Fruit fly (Drosophila melanogaster) whole organism, wandering third instar larva: ENCODE measurements around the gene CG17917.

Experiments
- Abd-B ChIP-seq: fragments of >200 bp; optimal IDR thresholded peaks from 2 replicates; lab custom pipeline; 2017; ENCODE audit warnings: missing biosample characterization, missing genetic modification characterization
- CG32264 ChIP-seq: fragments of 200-800 bp; sonication (Bioruptor generic); optimal IDR thresholded peaks from 2 replicates; lab custom pipeline; 2016; ENCODE audit warnings: missing biosample characterization, missing genetic modification characterization
- CrebA ChIP-seq: fragments of 200-800 bp; sonication (Bioruptor generic); optimal IDR thresholded peaks from 2 replicates; lab custom pipeline; 2016; ENCODE audit warnings: missing biosample characterization, mild to moderate bottlenecking, missing genetic modification characterization, borderline replicate concordance
- Dfd ChIP-seq: fragments of >200 bp; optimal IDR thresholded peaks from 2 replicates; lab custom pipeline; 2017; ENCODE audit warnings: missing biosample characterization, missing genetic modification characterization
- Dif ChIP-seq: fragments of 200-275, 200-300 bp; sonication (Bioruptor generic); optimal IDR thresholded peaks from 2 replicates; lab custom pipeline; 2018; ENCODE audit warnings: missing biosample characterization, missing genetic modification characterization; ENCODE audit not compliant: partially characterized antibody
- GATAd ChIP-seq: sonication (Bioruptor generic); optimal IDR thresholded peaks from 2 replicates; lab custom pipeline; 2016; ENCODE audit warnings: missing biosample characterization, missing genetic modification characterization
- HLH106 ChIP-seq: fragments of 200-800 bp; optimal IDR thresholded peaks from 3 replicates; lab custom pipeline; 2019; ENCODE audit warnings: missing biosample characterization, mild to moderate bottlenecking, missing genetic modification characterization, moderate library complexity
- Hnf4 ChIP-seq: fragments of 200-800 bp; sonication (Bioruptor generic); optimal IDR thresholded peaks from 2 replicates; lab custom pipeline; 2016; ENCODE audit warnings: missing biosample characterization, mild to moderate bottlenecking, missing genetic modification characterization
- Hr78 ChIP-seq: fragments of >200 bp; optimal IDR thresholded peaks from 2 replicates; lab custom pipeline; 2017; ENCODE audit warnings: missing biosample characterization, missing genetic modification characterization
- Hr83 ChIP-seq: fragments of 200-300 bp; sonication (Bioruptor generic); optimal IDR thresholded peaks from 2 replicates; lab custom pipeline; 2016; ENCODE audit warnings: missing biosample characterization, mild to moderate bottlenecking, missing genetic modification characterization, moderate library complexity; ENCODE audit not compliant: poor library complexity, severe bottlenecking
- Jra ChIP-seq: sonication (Bioruptor generic); optimal IDR thresholded peaks from 2 replicates; lab custom pipeline; 2016; ENCODE audit warnings: missing biosample characterization, missing genetic modification characterization
- Mio ChIP-seq: sonication (Bioruptor generic); optimal IDR thresholded peaks from 2 replicates; lab custom pipeline; 2016; ENCODE audit warnings: missing biosample characterization, missing genetic modification characterization
- Myc ChIP-seq: fragments of >200 bp; optimal IDR thresholded peaks from 2 replicates; lab custom pipeline; 2017
- N ChIP-seq: fragments of >200 bp; optimal IDR thresholded peaks from 2 replicates; lab custom pipeline; 2018; ENCODE audit warnings: missing biosample characterization, missing external identifiers, missing genetic modification characterization
- OdsH ChIP-seq: fragments of 200-800 bp; sonication (Bioruptor generic); optimal IDR thresholded peaks from 2 replicates; lab custom pipeline; 2016; ENCODE audit warnings: missing biosample characterization, mild to moderate bottlenecking, missing genetic modification characterization
- Rel ChIP-seq, 2 experiments: fragments of 200-800 bp; sonication (Bioruptor generic) in 1 of 2; optimal IDR thresholded peaks; 2 replicates in 1 of 2; 3 replicates in 1 of 2; lab custom pipeline; 2016 to 2019; ENCODE audit warnings: mild to moderate bottlenecking in 2 of 2, missing biosample characterization in 2 of 2, missing genetic modification characterization in 2 of 2, moderate library complexity in 1 of 2
- Sp1 ChIP-seq: fragments of 200-800 bp; sonication (Bioruptor generic); optimal IDR thresholded peaks from 3 replicates; lab custom pipeline; 2019; ENCODE audit warnings: missing biosample characterization, mild to moderate bottlenecking, missing genetic modification characterization, moderate library complexity
- Vsx2 ChIP-seq: fragments of 200-300, 225-300 bp; sonication (Bioruptor generic); optimal IDR thresholded peaks from 2 replicates; lab custom pipeline; 2018; ENCODE audit warnings: missing biosample characterization, missing genetic modification characterization; ENCODE audit not compliant: partially characterized antibody
- br ChIP-seq: fragments of 200-800 bp; sonication (Bioruptor generic); optimal IDR thresholded peaks from 2 replicates; lab custom pipeline; 2016; ENCODE audit warnings: missing biosample characterization, missing genetic modification characterization
- brk ChIP-seq: fragments of 200-800 bp; sonication (Bioruptor generic); optimal IDR thresholded peaks from 2 replicates; lab custom pipeline; 2016; ENCODE audit warnings: missing biosample characterization, mild to moderate bottlenecking, missing genetic modification characterization
- dl ChIP-seq, 2 experiments: fragments of 175-275, 200-275 bp in 1 of 2; fragments of 200-275 bp in 1 of 2; sonication (Bioruptor generic); optimal IDR thresholded peaks; lab custom pipeline; 2018; ENCODE audit warnings: mild to moderate bottlenecking in 2 of 2, missing biosample characterization in 2 of 2, missing genetic modification characterization in 2 of 2, moderate library complexity in 2 of 2; ENCODE audit not compliant: partially characterized antibody in 2 of 2, insufficient read depth in 1 of 2
- ey ChIP-seq: fragments of 200-800 bp; sonication (Bioruptor generic); optimal IDR thresholded peaks from 2 replicates; lab custom pipeline; 2016; ENCODE audit warnings: missing biosample characterization, missing genetic modification characterization
- foxo ChIP-seq, 2 experiments: fragments of 200-800 bp; sonication (Bioruptor generic); optimal IDR thresholded peaks; 2 replicates in 1 of 2; 3 replicates in 1 of 2; lab custom pipeline; 2016 to 2017; ENCODE audit warnings: missing biosample characterization in 2 of 2, missing genetic modification characterization in 2 of 2
- fru ChIP-seq: fragments of 200-800 bp; sonication (Bioruptor generic); optimal IDR thresholded peaks from 3 replicates; lab custom pipeline; 2016; ENCODE audit warnings: missing biosample characterization, mild to moderate bottlenecking, missing genetic modification characterization
- h ChIP-seq: fragments of 200-800 bp; sonication (Bioruptor generic); optimal IDR thresholded peaks from 3 replicates; lab custom pipeline; 2016; ENCODE audit warnings: missing biosample characterization, mild to moderate bottlenecking, missing genetic modification characterization
- jim ChIP-seq: fragments of 175-275, 200-325 bp; sonication (Bioruptor generic); optimal IDR thresholded peaks from 2 replicates; lab custom pipeline; 2016; ENCODE audit warnings: missing biosample characterization, mild to moderate bottlenecking, missing genetic modification characterization
- lola ChIP-seq: fragments of >200 bp; optimal IDR thresholded peaks from 2 replicates; lab custom pipeline; 2017; ENCODE audit warnings: missing biosample characterization, missing genetic modification characterization
- sage ChIP-seq: fragments of 200-800 bp; sonication (Bioruptor generic); optimal IDR thresholded peaks from 2 replicates; lab custom pipeline; 2016; ENCODE audit warnings: missing biosample characterization, mild to moderate bottlenecking, missing genetic modification characterization
- sv ChIP-seq: fragments of 200-800 bp; sonication (Bioruptor generic); optimal IDR thresholded peaks from 3 replicates; lab custom pipeline; 2016; ENCODE audit warnings: missing biosample characterization, missing genetic modification characterization
- tai ChIP-seq: sonication (Bioruptor generic); optimal IDR thresholded peaks from 2 replicates; lab custom pipeline; 2016; ENCODE audit warnings: missing biosample characterization, missing genetic modification characterization
- usp ChIP-seq: fragments of >200 bp; optimal IDR thresholded peaks from 2 replicates; lab custom pipeline; 2017; ENCODE audit warnings: missing biosample characterization, missing genetic modification characterization
- woc ChIP-seq: sonication (Bioruptor generic); optimal IDR thresholded peaks from 2 replicates; lab custom pipeline; 2016; ENCODE audit warnings: missing biosample characterization, mild to moderate bottlenecking, missing genetic modification characterization

Gene CG17917

DNA sequence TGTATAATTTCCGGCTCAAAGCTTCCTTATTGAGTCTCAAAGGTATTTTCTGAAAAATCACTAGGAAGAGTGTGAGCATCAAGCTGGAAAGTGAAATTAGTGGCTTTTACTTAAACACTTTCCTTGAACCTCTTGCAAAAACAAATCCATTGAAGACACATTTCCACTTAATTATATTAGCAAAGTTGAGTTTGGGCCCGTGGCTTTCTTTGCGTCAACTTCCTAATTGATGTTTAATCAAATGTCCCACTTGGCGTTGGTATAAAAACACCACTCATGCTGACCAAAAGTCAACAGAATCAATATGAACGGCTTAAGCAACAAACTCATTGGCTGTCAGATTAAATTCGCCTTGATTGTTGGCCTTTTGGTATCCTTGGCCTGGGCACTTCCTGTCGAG lies 38.0 kb upstream of the CG17917 start, which contains the start of gene CG46396:
Gene CG46396 (plus strand): TSS at position 301 of the 400 bp plus-strand sequence.
- no peak for TF ChIP-seq jim (GFP tag; lab: Kevin White, UChicago)
- TF ChIP-seq Jra (GFP tag; lab: Kevin White, UChicago), result no peak
- no peak for TF ChIP-seq h (GFP tag; lab: Kevin White, UChicago)
- no peak for TF ChIP-seq OdsH
- no peak for TF ChIP-seq sv (GFP tag; lab: Kevin White, UChicago)
- no peak for TF ChIP-seq GATAd
- TF ChIP-seq brk, result no peak
- no peak for TF ChIP-seq CrebA (GFP tag; lab: Kevin White, UChicago)
- TF ChIP-seq Mio, result no peak
- TF ChIP-seq N, result no peak
- TF ChIP-seq Hr83, result no peak
- TF ChIP-seq Dfd (GFP tag; lab: Kevin White, UChicago), result no peak
- no peak for TF ChIP-seq Abd-B (GFP tag; lab: Kevin White, UChicago)
- TF ChIP-seq foxo (GFP tag; optimal IDR thresholded peaks at IDR 0.05; lab: Kevin White, UChicago), result no peak
- TF ChIP-seq Sp1 (GFP tag; lab: Kevin White, UChicago), result no peak

DNA sequence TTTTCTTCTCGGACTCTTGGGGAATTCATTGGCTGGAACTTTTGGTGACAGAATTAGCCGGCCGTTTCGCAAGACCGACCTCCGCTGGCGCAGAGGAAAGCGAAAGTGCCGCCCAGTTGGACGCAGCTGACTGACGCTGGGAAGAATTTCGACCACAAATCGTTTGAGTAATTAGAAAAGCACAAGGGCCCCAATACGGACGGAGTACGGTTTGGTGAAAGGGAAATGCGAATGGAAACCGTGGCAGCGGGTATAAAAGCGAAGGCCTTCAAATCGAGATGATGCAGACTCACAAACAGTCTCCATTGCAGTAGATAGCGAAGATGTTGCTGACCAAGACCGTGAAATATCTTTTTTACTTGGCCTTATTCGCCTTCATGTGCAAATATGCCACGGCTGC lies 36.8 kb upstream of the CG17917 start, which contains the start of gene Osi16:
Gene Osi16 (plus strand): TSS at position 301 of the 400 bp plus-strand sequence.
- TF ChIP-seq CrebA (GFP tag; lab: Kevin White, UChicago) (no peak), Myc (lab: Kevin White, UChicago) (no peak), HLH106 (tag; lab: Kevin White, UChicago) (no peak), Hr78 (no peak)

DNA sequence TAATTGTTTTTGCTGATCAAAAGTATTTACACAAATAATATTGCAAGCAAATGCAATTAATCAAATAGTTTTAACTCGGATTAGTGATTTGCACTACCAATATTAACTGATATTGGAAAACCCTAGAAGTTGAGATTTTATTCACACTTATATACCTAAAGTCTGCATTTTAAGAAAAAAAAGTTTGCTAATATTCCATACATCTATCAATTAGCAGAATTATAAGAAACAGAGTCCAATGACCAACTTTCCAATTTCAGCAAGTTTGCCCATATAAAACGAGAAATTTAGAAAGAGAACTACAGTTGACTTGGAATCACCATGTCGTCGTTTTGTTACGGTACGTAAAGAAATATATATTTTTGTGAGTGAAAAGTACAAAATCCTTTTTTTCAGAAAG lies 35.2 kb upstream of the CG17917 start, which contains the start of gene CG46026:
Gene CG46026 (plus strand): TSS at position 301 of the 400 bp plus-strand sequence.
- TF ChIP-seq ey (GFP tag; lab: Kevin White, UChicago), result no peak
- no peak for TF ChIP-seq woc
- no peak for TF ChIP-seq Hnf4
- TF ChIP-seq brk, result no peak
- TF ChIP-seq sage (GFP tag; lab: Kevin White, UChicago), result no peak
- TF ChIP-seq br (GFP tag; lab: Kevin White, UChicago), result no peak
- TF ChIP-seq tai (GFP tag; lab: Kevin White, UChicago), result no peak
- no peak for TF ChIP-seq Rel (GFP tag; optimal IDR thresholded peaks at IDR 0.05; lab: Kevin White, UChicago)
- TF ChIP-seq Rel (tag; optimal IDR thresholded peaks at IDR 0.05; lab: Kevin White, UChicago), result no peak
- TF ChIP-seq jim (GFP tag; lab: Kevin White, UChicago), result no peak
- no peak for TF ChIP-seq Myc (lab: Kevin White, UChicago)
- TF ChIP-seq usp (GFP tag; lab: Kevin White, UChicago), result no peak
- no peak for TF ChIP-seq OdsH
- TF ChIP-seq CG32264 (GFP tag; lab: Kevin White, UChicago), result no peak
- no peak for TF ChIP-seq Dif (GFP tag; lab: Kevin White, UChicago)
- TF ChIP-seq, all 38 proteins: peak for 0

DNA sequence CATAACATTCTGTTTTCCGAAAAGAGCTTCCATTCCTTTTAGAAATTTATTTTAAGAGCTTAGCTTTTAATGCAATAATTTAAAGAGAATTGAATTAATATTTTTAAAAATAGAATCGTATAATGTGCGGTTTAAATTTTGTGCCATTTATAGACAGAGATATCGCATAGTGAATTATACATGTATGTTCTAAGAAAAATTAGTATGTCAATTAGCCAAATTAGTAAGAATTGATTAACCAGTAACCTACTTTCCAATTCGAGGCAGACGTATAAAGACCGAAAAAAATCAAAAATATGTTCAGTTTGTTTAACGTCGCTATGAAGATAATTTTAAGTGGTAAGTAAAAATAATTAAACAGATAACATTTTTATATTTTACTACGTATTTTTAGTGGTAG lies 32.1 kb upstream of the CG17917 start, which contains the start of gene CG31560:
Gene CG31560 (plus strand): TSS at position 301 of the 400 bp plus-strand sequence.
- no peak for TF ChIP-seq dl (GFP tag; optimal IDR thresholded peaks at IDR 0.05; lab: Kevin White, UChicago; ENCODE audit: insufficient read depth in 1 of 2, partially characterized antibody in 2 of 2)
- no peak for TF ChIP-seq N
- no peak for TF ChIP-seq lola (GFP tag; lab: Kevin White, UChicago)
- TF ChIP-seq Sp1 (GFP tag; lab: Kevin White, UChicago), result no peak
- TF ChIP-seq Hr83, result no peak

DNA sequence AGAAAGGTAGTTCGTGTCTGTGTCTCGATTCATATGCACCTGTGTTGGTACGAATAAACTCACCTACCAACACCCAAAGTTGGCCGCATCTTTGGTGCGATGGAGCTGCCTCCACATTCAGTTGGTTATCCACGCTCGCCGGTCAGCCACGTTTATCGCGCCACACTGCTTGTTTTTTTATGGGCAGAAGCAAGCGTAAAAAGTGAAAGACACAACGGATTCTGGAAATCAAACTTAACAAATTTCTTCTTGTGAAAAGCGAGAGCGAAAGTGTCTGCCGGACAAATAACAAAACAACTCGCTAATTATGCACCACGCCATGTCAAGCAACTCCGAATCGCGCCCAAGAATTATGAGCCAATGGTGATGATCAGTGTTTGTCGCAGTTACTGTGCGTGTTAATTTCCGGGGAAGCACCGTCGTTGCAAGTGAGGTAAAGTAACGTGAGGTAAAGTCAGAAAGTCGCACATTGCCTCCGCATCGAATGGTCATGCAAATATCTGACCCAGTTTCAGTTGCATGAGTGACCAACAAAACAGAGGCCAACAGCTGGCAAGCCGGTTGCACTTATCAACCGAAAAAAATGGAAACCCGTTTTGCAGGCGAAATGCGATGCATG lies 30.0 kb upstream of the CG17917 start, which contains the start of gene Osi17:
Gene Osi17 (plus strand): TSS at position 132 of the 619 bp plus-strand sequence.
- TF ChIP-seq Vsx2 (GFP tag; lab: Kevin White, UChicago) (no peak), fru (GFP tag; lab: Kevin White, UChicago) (peak; percentile 16)
